Worm (Caenorhabditis elegans) whole organism, L3 larva: ENCODE measurements around the gene clec-227.

Experiments used
- aly-2 ChIP-seq: fragments of 150-350 bp; optimal IDR thresholded peaks from 2 replicates; lab custom pipeline; 2014; ENCODE audit warnings: missing biosample characterization, missing genetic modification characterization
- ama-1 ChIP-seq: fragments of 150-350 bp; optimal IDR thresholded peaks from 2 replicates; lab custom pipeline; 2018
- ceh-9 ChIP-seq: sonication (generic microtip); optimal IDR thresholded peaks from 2 replicates; lab custom pipeline; 2018; ENCODE audit warnings: missing biosample characterization, missing genetic modification characterization
- egl-5 ChIP-seq: fragments of 150-350 bp; optimal IDR thresholded peaks from 2 replicates; lab custom pipeline; 2017; ENCODE audit warnings: missing biosample characterization, missing genetic modification reagents, missing genetic modification characterization, inconsistent platforms
- elt-1 ChIP-seq: fragments of 150-350 bp; optimal IDR thresholded peaks from 2 replicates; lab custom pipeline; 2014; ENCODE audit warnings: missing biosample characterization, missing genetic modification characterization
- elt-2 ChIP-seq: sonication (generic microtip); optimal IDR thresholded peaks from 2 replicates; lab custom pipeline; 2016; ENCODE audit warnings: missing genetic modification reagents, mild to moderate bottlenecking, missing genetic modification characterization, missing compliant biosample characterization
- elt-3 ChIP-seq, 3 experiments: fragments of 150-350 bp in 1 of 3; sonication (generic microtip) in 2 of 3; optimal IDR thresholded peaks; 2 replicates in 2 of 3; 4 replicates in 1 of 3; lab custom pipeline; 2014 to 2017; ENCODE audit warnings: missing biosample characterization in 3 of 3, missing genetic modification characterization in 3 of 3
- fos-1 ChIP-seq: fragments of 150-350 bp; optimal IDR thresholded peaks from 2 replicates; lab custom pipeline; 2014; ENCODE audit warnings: missing biosample characterization, missing genetic modification characterization
- nfya-1 ChIP-seq: sonication (generic microtip); optimal IDR thresholded peaks from 2 replicates; lab custom pipeline; 2017; ENCODE audit warnings: missing genetic modification characterization, mild to moderate bottlenecking, missing compliant biosample characterization, antibody characterized with exemption, moderate library complexity; ENCODE audit not compliant: insufficient read depth
- pha-4 ChIP-seq: fragments of 150-350 bp; optimal IDR thresholded peaks from 2 replicates; lab custom pipeline; 2014; ENCODE audit warnings: missing biosample characterization, missing genetic modification reagents, missing genetic modification characterization
- skn-1 ChIP-seq: fragments of 150-350 bp; optimal IDR thresholded peaks from 2 replicates; lab custom pipeline; 2014; ENCODE audit warnings: missing biosample characterization, missing genetic modification characterization
- snpc-4 ChIP-seq: fragments of 150-350 bp; optimal IDR thresholded peaks from 2 replicates; lab custom pipeline; 2014; ENCODE audit warnings: missing biosample characterization, missing genetic modification characterization
- unc-39 ChIP-seq: sonication (generic microtip); optimal IDR thresholded peaks from 4 replicates; lab custom pipeline; 2017; ENCODE audit warnings: missing biosample characterization, missing genetic modification characterization

ce11 chrV:14476680-14477079 is 4.4 kb downstream of the clec-227 start, which contains the start of gene clec-54:
- TF ChIP-seq elt-3 (tag; optimal IDR thresholded peaks at IDR 0.05; lab: Kevin White, UChicago) (no peak), unc-39 (no peak), nfya-1 (tag; lab: Kevin White, UChicago) (no peak), fos-1 (no peak), pha-4 (no peak), ceh-9 (tag; lab: Kevin White, UChicago) (no peak), egl-5 (tag; lab: Kevin White, UChicago) (no peak), skn-1 (no peak), elt-1 (tag; lab: Kevin White, UChicago) (no peak), snpc-4 (tag; lab: Kevin White, UChicago) (no peak), ama-1 (lab: Kevin White, UChicago) (no peak), aly-2 (no peak), elt-2 (tag; lab: Kevin White, UChicago) (peak; percentile 48)
